Worm (Caenorhabditis elegans): ENCODE data around the gene T19D12.5.

DNA sequence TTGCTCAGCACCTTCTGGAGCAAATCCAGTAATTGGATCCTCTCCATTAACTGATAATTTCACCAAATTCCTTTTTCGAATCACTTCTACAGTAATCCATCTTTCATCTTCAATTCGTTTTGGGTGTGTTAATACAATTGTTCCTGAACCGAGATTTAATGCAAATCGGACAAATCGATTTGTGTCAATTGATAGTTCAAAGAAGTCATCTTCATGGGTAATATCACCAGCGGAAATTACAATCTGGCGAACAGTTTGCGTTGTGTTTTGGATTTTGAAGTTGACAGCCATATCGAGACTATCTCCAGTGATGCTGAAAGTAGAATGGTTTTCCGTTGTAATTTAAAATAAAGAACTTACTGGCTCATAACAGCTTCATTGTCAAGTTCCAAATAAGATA is 1.8 kb upstream of the T19D12.5 start:
- TF ChIP-seq hsf-1 (GFP tag; IDR thresholded peaks at IDR 0.05) = no peak
- TF ChIP-seq ama-1 (optimal IDR thresholded peaks at IDR 0.05) = no peak
- no peak for TF ChIP-seq ama-1 (GFP tag; optimal IDR thresholded peaks at IDR 0.05)
- no peak for TF ChIP-seq dpl-1 (GFP tag; optimal IDR thresholded peaks at IDR 0.05)
- no peak for TF ChIP-seq pha-4 (tag; optimal IDR thresholded peaks at IDR 0.05)
- TF ChIP-seq atf-7 (tag; optimal IDR thresholded peaks at IDR 0.05) = no peak
- TF ChIP-seq him-1 (tag; optimal IDR thresholded peaks at IDR 0.05) = no peak
- no peak for TF ChIP-seq C17E4.6 (GFP tag; IDR thresholded peaks at IDR 0.05)
- no peak for TF ChIP-seq rec-8 (tag; optimal IDR thresholded peaks at IDR 0.05)

All from whole organism, young adult.